Fruit fly (Drosophila melanogaster): ENCODE measurements around the gene CG9609.

CG9609 gene

dm6 chrX:16782175-16782916, 4.5 kb downstream of the CG9609 start (continued):
- TF ChIP-seq Lim3 (GFP tag; IDR thresholded peaks at IDR 0.05) (no peak), sqz (GFP tag; optimal IDR thresholded peaks at IDR 0.05) (no peak), Tbp (GFP tag; optimal IDR thresholded peaks at IDR 0.05) (no peak), CG10366 (GFP tag; IDR thresholded peaks at IDR 0.05) (peak; percentile 48), Nf-YB (GFP tag; optimal IDR thresholded peaks at IDR 0.05) (no peak), jing (GFP tag; optimal IDR thresholded peaks at IDR 0.05) (no peak), Sry-β (GFP tag; optimal IDR thresholded peaks at IDR 0.05) (no peak), eve (GFP tag; optimal IDR thresholded peaks at IDR 0.05) (no peak), CG12391 (tag; optimal IDR thresholded peaks at IDR 0.05) (peak; percentile 47), wdn (GFP tag; IDR thresholded peaks at IDR 0.05) (0 out of 2 replicates have a peak, but pooled peaks have one; percentile 35)

DNA sequence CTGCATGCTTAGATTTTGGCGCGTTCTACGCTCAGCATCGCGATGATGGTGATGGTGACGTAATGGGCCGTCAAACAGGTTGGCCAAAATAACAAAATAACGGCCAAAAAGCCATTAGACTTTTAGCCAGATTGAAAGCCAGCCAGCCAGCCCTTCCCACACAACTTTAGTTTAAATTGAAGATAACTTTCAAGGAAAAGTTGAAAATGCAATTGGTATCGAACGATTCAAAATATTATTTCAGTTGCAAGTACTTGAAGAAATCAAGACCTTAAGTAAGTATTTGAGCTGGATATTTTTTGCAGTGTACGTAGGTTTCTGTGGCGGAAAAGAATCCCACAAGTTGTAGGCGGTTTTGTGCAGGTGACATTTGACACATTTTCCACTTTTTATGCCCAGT, 5.8 kb downstream of the CG9609 start:
- 0 out of 3 replicates have a peak, but pooled peaks have one; percentile 17 for TF ChIP-seq CG11560 (tag; IDR thresholded peaks at IDR 0.05)
- peak; percentile 29 for TF ChIP-seq HHEX (GFP tag; optimal IDR thresholded peaks at IDR 0.05)
- TF ChIP-seq Sry-β (GFP tag; optimal IDR thresholded peaks at IDR 0.05) = no peak
- peak; percentile 50 for TF ChIP-seq CG3847 (GFP tag; IDR thresholded peaks at IDR 0.05)
- peak; percentile 32; the same call in 1 of the 3 replicates for TF ChIP-seq row (GFP tag; IDR thresholded peaks at IDR 0.05)
- TF ChIP-seq CG9215 (GFP tag; IDR thresholded peaks at IDR 0.05) = peak; percentile 21; the same call in 1 of the 2 replicates
- peak; percentile 42 for TF ChIP-seq eyg (GFP tag; optimal IDR thresholded peaks at IDR 0.05)
- no peak for TF ChIP-seq lbe (GFP tag; optimal IDR thresholded peaks at IDR 0.05)
- no peak for TF ChIP-seq CG14965 (GFP tag; optimal IDR thresholded peaks at IDR 0.05; ENCODE audit: borderline replicate concordance)
- TF ChIP-seq lab (GFP tag; optimal IDR thresholded peaks at IDR 0.05) = peak; percentile 58
- TF ChIP-seq CG18599 (GFP tag; optimal IDR thresholded peaks at IDR 0.05) = peak; percentile 42
- TF ChIP-seq CG12071 (GFP tag; optimal IDR thresholded peaks at IDR 0.05) = peak; percentile 13
- TF ChIP-seq slou (GFP tag; optimal IDR thresholded peaks at IDR 0.05) = no peak
- TF ChIP-seq Nf-YC (tag; optimal IDR thresholded peaks at IDR 0.05) = no peak
- TF ChIP-seq HLH4C (GFP tag; IDR thresholded peaks at IDR 0.05; ENCODE audit: partially characterized antibody) = no peak
- no peak for TF ChIP-seq H2.0 (GFP tag; IDR thresholded peaks at IDR 0.05)
- TF ChIP-seq jing (GFP tag; optimal IDR thresholded peaks at IDR 0.05) = no peak
- no peak for TF ChIP-seq CG12659 (GFP tag; optimal IDR thresholded peaks at IDR 0.05)
- TF ChIP-seq CG10431 (GFP tag; optimal IDR thresholded peaks at IDR 0.05) = no peak
- TF ChIP-seq CG4730 (GFP tag; IDR thresholded peaks at IDR 0.05) = no peak
- no peak for TF ChIP-seq D19B (GFP tag; optimal IDR thresholded peaks at IDR 0.05)
- peak; percentile 6 for TF ChIP-seq CG17385 (GFP tag; optimal IDR thresholded peaks at IDR 0.05)
- TF ChIP-seq CG8944 (GFP tag; optimal IDR thresholded peaks at IDR 0.05) = no peak
- peak; percentile 11 for TF ChIP-seq phol (tag; optimal IDR thresholded peaks at IDR 0.05)
- 0 out of 2 replicates have a peak, but pooled peaks have one; percentile 25 for TF ChIP-seq Drgx (GFP tag; IDR thresholded peaks at IDR 0.05)
- TF ChIP-seq lilli (GFP tag; optimal IDR thresholded peaks at IDR 0.05) = peak; percentile 38
- TF ChIP-seq CG17186 (GFP tag; optimal IDR thresholded peaks at IDR 0.05) = no peak
- TF ChIP-seq CG7357 (GFP tag; IDR thresholded peaks at IDR 0.05) = no peak
- TF ChIP-seq CG7987 (GFP tag; optimal IDR thresholded peaks at IDR 0.05) = no peak
- 0 out of 2 replicates have a peak, but pooled peaks have one; percentile 41 for TF ChIP-seq cas (GFP tag; IDR thresholded peaks at IDR 0.05)
- no peak for TF ChIP-seq repo (GFP tag; optimal IDR thresholded peaks at IDR 0.05)
- TF ChIP-seq Myb (GFP tag; optimal IDR thresholded peaks at IDR 0.05) = peak; percentile 22
- TF ChIP-seq CG10147 (GFP tag; optimal IDR thresholded peaks at IDR 0.05) = peak; percentile 2
- 0 out of 2 replicates have a peak, but pooled peaks have one; percentile 23 for TF ChIP-seq CG17328 (GFP tag; IDR thresholded peaks at IDR 0.05)
- peak; percentile 37 for TF ChIP-seq CG11504 (tag; optimal IDR thresholded peaks at IDR 0.05)
- TF ChIP-seq CG6272 (GFP tag; IDR thresholded peaks at IDR 0.05) = no peak
- no peak for TF ChIP-seq hkb (optimal IDR thresholded peaks at IDR 0.05)
- peak; percentile 27; the same call in 1 of the 2 replicates for TF ChIP-seq hkb (GFP tag; IDR thresholded peaks at IDR 0.05)
- peak; percentile 30 for TF ChIP-seq Antp (GFP tag; optimal IDR thresholded peaks at IDR 0.05)
- no peak for TF ChIP-seq Spps (tag; optimal IDR thresholded peaks at IDR 0.05)
